Worm (Caenorhabditis elegans): Measurements from ENCODE around the gene amt-2.

Gene amt-2

ce11 chrIV:13030467-13031299 lies 11.5 kb upstream of the amt-2 start (continued):
- no peak for TF ChIP-seq ets-4 (tag; optimal IDR thresholded peaks at IDR 0.05)

- no peak for TF ChIP-seq madf-2 (tag; optimal IDR thresholded peaks at IDR 0.05)
- no peak for TF ChIP-seq pha-2 (tag; optimal IDR thresholded peaks at IDR 0.05)
- no peak for TF ChIP-seq ceh-24 (tag; optimal IDR thresholded peaks at IDR 0.05)
- no peak for TF ChIP-seq elt-4 (tag; optimal IDR thresholded peaks at IDR 0.05)
- no peak for TF ChIP-seq unc-86 (tag; optimal IDR thresholded peaks at IDR 0.05)
- TF ChIP-seq ama-1 (optimal IDR thresholded peaks at IDR 0.05) = no peak
- TF ChIP-seq ref-2 (tag; optimal IDR thresholded peaks at IDR 0.05) = no peak
- TF ChIP-seq sox-2 (GFP tag; IDR thresholded peaks at IDR 0.05) = no peak
- TF ChIP-seq unc-42 (tag; optimal IDR thresholded peaks at IDR 0.05) = no peak
- no peak for TF ChIP-seq eyg-1 (tag; optimal IDR thresholded peaks at IDR 0.05)
- TF ChIP-seq ceh-34 (tag; optimal IDR thresholded peaks at IDR 0.05) = no peak
- TF ChIP-seq pha-4 (tag; optimal IDR thresholded peaks at IDR 0.05) = no peak
- TF ChIP-seq sdc-2 (tag; optimal IDR thresholded peaks at IDR 0.05) = no peak
- no peak for TF ChIP-seq tbx-2 (tag; optimal IDR thresholded peaks at IDR 0.05)
- no peak for TF ChIP-seq ceh-6 (GFP tag; optimal IDR thresholded peaks at IDR 0.05)
- no peak for TF ChIP-seq ceh-45 (GFP tag; IDR thresholded peaks at IDR 0.05)
These were observed 10.0 kb upstream of the amt-2 start for ce11 chrIV:13032153-13032552.

DNA sequence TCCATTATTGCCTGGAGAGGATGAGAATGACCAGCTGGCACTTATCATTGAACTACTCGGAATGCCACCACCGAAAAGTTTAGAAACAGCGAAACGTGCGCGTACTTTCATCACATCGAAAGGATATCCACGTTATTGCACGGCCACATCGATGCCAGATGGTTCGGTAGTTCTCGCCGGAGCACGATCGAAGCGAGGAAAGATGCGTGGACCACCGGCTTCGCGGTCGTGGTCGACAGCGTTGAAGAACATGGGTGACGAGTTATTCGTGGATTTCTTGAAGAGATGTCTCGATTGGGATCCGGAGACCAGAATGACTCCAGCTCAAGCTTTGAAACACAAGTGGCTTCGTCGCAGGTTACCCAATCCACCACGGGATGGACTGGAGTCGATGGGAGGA lies 8.7 kb upstream of the amt-2 start:
- TF ChIP-seq K02D7.2 (tag; optimal IDR thresholded peaks at IDR 0.05) (no peak), gmeb-2 (tag; optimal IDR thresholded peaks at IDR 0.05) (no peak), odd-2 (tag; optimal IDR thresholded peaks at IDR 0.05) (no peak), ttx-3 (tag; optimal IDR thresholded peaks at IDR 0.05) (no peak), pqm-1 (tag; optimal IDR thresholded peaks at IDR 0.05) (no peak), F13H6.1 (tag; optimal IDR thresholded peaks at IDR 0.05) (no peak), fkh-6 (tag; optimal IDR thresholded peaks at IDR 0.05) (no peak), hlh-13 (GFP tag; optimal IDR thresholded peaks at IDR 0.05) (no peak)

DNA sequence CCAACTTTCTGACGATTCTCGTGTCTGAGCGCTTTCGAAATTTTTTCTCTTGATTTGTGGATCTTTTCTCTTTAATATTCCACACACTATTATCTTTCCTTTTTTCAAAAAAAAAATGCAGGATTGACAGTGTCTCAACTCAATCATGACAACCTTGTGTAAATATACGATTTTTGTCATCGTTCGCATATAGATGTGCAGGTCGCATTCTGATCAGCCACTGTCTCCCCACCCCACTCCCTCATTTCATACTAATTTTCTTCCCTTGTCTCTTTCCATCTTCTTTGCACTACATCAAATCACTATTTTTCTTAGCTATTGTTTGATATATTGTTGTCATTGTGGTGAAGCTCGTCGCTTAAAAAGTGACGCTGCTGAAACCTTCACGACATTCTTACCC lies 6.9 kb upstream of the amt-2 start:
- TF ChIP-seq dve-1 (tag; optimal IDR thresholded peaks at IDR 0.05) (no peak), ceh-34 (tag; optimal IDR thresholded peaks at IDR 0.05) (no peak), ama-1 (optimal IDR thresholded peaks at IDR 0.05) (no peak), pha-4 (tag; optimal IDR thresholded peaks at IDR 0.05) (no peak), hlh-6 (tag; optimal IDR thresholded peaks at IDR 0.05) (no peak), fax-1 (tag; optimal IDR thresholded peaks at IDR 0.05) (no peak), ceh-2 (tag; optimal IDR thresholded peaks at IDR 0.05) (no peak), unc-86 (tag; optimal IDR thresholded peaks at IDR 0.05) (no peak), ceh-24 (tag; optimal IDR thresholded peaks at IDR 0.05) (no peak), ahr-1 (tag; optimal IDR thresholded peaks at IDR 0.05) (no peak), nfya-1 (tag; optimal IDR thresholded peaks at IDR 0.05) (no peak)

DNA sequence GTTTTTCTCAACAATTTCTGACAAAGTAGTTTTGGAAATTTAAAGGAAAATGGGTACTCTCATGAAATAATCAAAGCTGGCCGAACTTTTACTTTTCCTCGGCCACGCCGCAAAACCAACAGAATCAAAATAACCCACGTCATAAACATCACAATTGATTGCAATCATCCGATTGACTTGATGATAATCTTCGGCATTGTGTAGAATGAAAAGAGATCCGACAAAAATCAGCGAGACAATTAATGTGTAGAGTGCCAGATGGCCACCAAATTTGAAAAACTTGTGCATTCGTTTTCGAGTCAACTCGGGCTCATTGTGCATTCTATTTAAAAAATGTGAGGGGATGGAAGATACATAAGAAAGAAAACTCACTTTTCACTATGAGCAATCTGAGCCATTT lies 5.4 kb upstream of the amt-2 start:
- TF ChIP-seq pha-4 (tag; optimal IDR thresholded peaks at IDR 0.05) = no peak
- no peak for TF ChIP-seq ttx-3 (tag; optimal IDR thresholded peaks at IDR 0.05)
- no peak for TF ChIP-seq gmeb-2 (tag; optimal IDR thresholded peaks at IDR 0.05)
- TF ChIP-seq pqm-1 (tag; optimal IDR thresholded peaks at IDR 0.05) = no peak
- no peak for TF ChIP-seq mec-3 (tag; optimal IDR thresholded peaks at IDR 0.05; ENCODE audit: borderline replicate concordance)
- TF ChIP-seq ahr-1 (tag; optimal IDR thresholded peaks at IDR 0.05) = no peak
- TF ChIP-seq ets-4 (tag; optimal IDR thresholded peaks at IDR 0.05) = no peak
- TF ChIP-seq dmd-4 (tag; optimal IDR thresholded peaks at IDR 0.05; ENCODE audit: borderline replicate concordance) = no peak
- TF ChIP-seq npax-4 (tag; optimal IDR thresholded peaks at IDR 0.05) = no peak
- TF ChIP-seq nfya-1 (tag; optimal IDR thresholded peaks at IDR 0.05) = no peak

Measured in whole organism, late embryonic.